Worm (Caenorhabditis elegans): Measurements from ENCODE around the gene gbf-1.

ce11 chrIII:11750232-11750631 lies 23.2 kb downstream of the gbf-1 start:
- no peak for TF ChIP-seq tbx-2 (tag; optimal IDR thresholded peaks at IDR 0.05)
- TF ChIP-seq nhr-11 (tag; optimal IDR thresholded peaks at IDR 0.05), result no peak
- no peak for TF ChIP-seq ama-1 (optimal IDR thresholded peaks at IDR 0.05)
- TF ChIP-seq nhr-237 (tag; optimal IDR thresholded peaks at IDR 0.05), result no peak
